Fruit fly (Drosophila melanogaster): Measurements from ENCODE around the gene CG17568.

Gene CG17568

dm6 chr2L:19162330-19163100, 19.0 kb downstream of the CG17568 start:
- TF ChIP-seq CTCF (optimal IDR thresholded peaks at IDR 0.05), result no peak
- TF ChIP-seq CG8478 (optimal IDR thresholded peaks at IDR 0.05), result no peak

- TF ChIP-seq CTCF (optimal IDR thresholded peaks at IDR 0.05) (no peak), CG8478 (optimal IDR thresholded peaks at IDR 0.05) (no peak)
Observed at dm6 chr2L:19161307-19161999, 20.0 kb downstream of the CG17568 start.

dm6 chr2L:19159552-19160406, 21.7 kb downstream of the CG17568 start:
- TF ChIP-seq CTCF (optimal IDR thresholded peaks at IDR 0.05) (no peak), CG8478 (optimal IDR thresholded peaks at IDR 0.05) (no peak)

dm6 chr2L:19158679-19159551, 22.6 kb downstream of the CG17568 start:
- TF ChIP-seq CG8478 (optimal IDR thresholded peaks at IDR 0.05), result no peak
- no peak for TF ChIP-seq CTCF (optimal IDR thresholded peaks at IDR 0.05)

- no peak for TF ChIP-seq CG8478 (optimal IDR thresholded peaks at IDR 0.05)
- TF ChIP-seq CTCF (optimal IDR thresholded peaks at IDR 0.05), result no peak
Observed at dm6 chr2L:19158005-19158666, 23.4 kb downstream of the CG17568 start.

- TF ChIP-seq CG8478 (optimal IDR thresholded peaks at IDR 0.05), result no peak
- TF ChIP-seq CTCF (optimal IDR thresholded peaks at IDR 0.05), result no peak
Observed at dm6 chr2L:19156737-19157287, 24.7 kb downstream of the CG17568 start.

- TF ChIP-seq CTCF (optimal IDR thresholded peaks at IDR 0.05) (no peak), CG8478 (optimal IDR thresholded peaks at IDR 0.05) (no peak)
Observed at dm6 chr2L:19155937-19156736, 25.4 kb downstream of the CG17568 start.

dm6 chr2L:19154893-19155389, 26.6 kb downstream of the CG17568 start:
- TF ChIP-seq CG8478 (optimal IDR thresholded peaks at IDR 0.05) (no peak), CTCF (optimal IDR thresholded peaks at IDR 0.05) (no peak)

- no peak for TF ChIP-seq CG8478 (optimal IDR thresholded peaks at IDR 0.05)
- TF ChIP-seq CTCF (optimal IDR thresholded peaks at IDR 0.05), result no peak
Observed at dm6 chr2L:19146645-19147044, 34.9 kb downstream of the CG17568 start.

dm6 chr2L:19146047-19146446, 35.5 kb downstream of the CG17568 start:
- TF ChIP-seq CG8478 (optimal IDR thresholded peaks at IDR 0.05) (no peak), CTCF (optimal IDR thresholded peaks at IDR 0.05) (no peak)

dm6 chr2L:19144115-19144514, 37.4 kb downstream of the CG17568 start:
- no peak for TF ChIP-seq CG8478 (optimal IDR thresholded peaks at IDR 0.05)
- no peak for TF ChIP-seq CTCF (optimal IDR thresholded peaks at IDR 0.05)

dm6 chr2L:19142176-19142870, 39.2 kb downstream of the CG17568 start:
- no peak for TF ChIP-seq CTCF (optimal IDR thresholded peaks at IDR 0.05)
- TF ChIP-seq CG8478 (optimal IDR thresholded peaks at IDR 0.05), result no peak

Data from S2 (cell line).